Worm (Caenorhabditis elegans): ENCODE measurements around the gene gst-19.

- TF ChIP-seq lin-13 (GFP tag; optimal IDR thresholded peaks at IDR 0.05) (no peak), aly-2 (tag; optimal IDR thresholded peaks at IDR 0.05) (no peak), nhr-25 (tag; optimal IDR thresholded peaks at IDR 0.05) (peak; percentile 49), mdl-1 (tag; optimal IDR thresholded peaks at IDR 0.05) (no peak), unc-55 (GFP tag; optimal IDR thresholded peaks at IDR 0.05) (peak; percentile 50), unc-62 (GFP tag; optimal IDR thresholded peaks at IDR 0.05) (no peak), ceh-82 (tag; optimal IDR thresholded peaks at IDR 0.05) (no peak), nhr-23 (tag; optimal IDR thresholded peaks at IDR 0.05) (no peak)
Measured at ce11 chrII:13640210-13640609, 13.3 kb upstream of the gst-19 start.
